Worm (Caenorhabditis elegans) whole organism, L3 larva: ENCODE measurements around the gene C52E4.7.

Experiments used
- R02D3.7 ChIP-seq: fragments of 150-350 bp; optimal IDR thresholded peaks from 2 replicates; lab custom pipeline; 2014; ENCODE audit warnings: missing biosample characterization, missing genetic modification characterization
- ZK546.5 ChIP-seq: sonication (generic microtip); optimal IDR thresholded peaks from 2 replicates; lab custom pipeline; 2017; ENCODE audit warnings: missing biosample characterization, missing genetic modification characterization
- ama-1 ChIP-seq: fragments of 150-350 bp; optimal IDR thresholded peaks from 2 replicates; lab custom pipeline; 2018
- ceh-16 ChIP-seq: sonication (generic microtip); optimal IDR thresholded peaks from 2 replicates; lab custom pipeline; 2017; ENCODE audit warnings: missing biosample characterization, missing genetic modification characterization
- ceh-28 ChIP-seq: fragments of 150-350 bp; optimal IDR thresholded peaks from 2 replicates; lab custom pipeline; 2014; ENCODE audit warnings: missing biosample characterization, missing genetic modification reagents, missing genetic modification characterization
- ceh-82 ChIP-seq: fragments of 150-350 bp; optimal IDR thresholded peaks from 2 replicates; lab custom pipeline; 2014; ENCODE audit warnings: missing biosample characterization, missing genetic modification characterization
- ceh-9 ChIP-seq: sonication (generic microtip); optimal IDR thresholded peaks from 2 replicates; lab custom pipeline; 2018; ENCODE audit warnings: missing biosample characterization, missing genetic modification characterization
- egl-27 ChIP-seq: sonication (generic microtip); optimal IDR thresholded peaks from 4 replicates; lab custom pipeline; 2017; ENCODE audit warnings: missing biosample characterization, missing genetic modification reagents, missing genetic modification characterization
- elt-2 ChIP-seq: sonication (generic microtip); optimal IDR thresholded peaks from 2 replicates; lab custom pipeline; 2016; ENCODE audit warnings: missing genetic modification reagents, mild to moderate bottlenecking, missing genetic modification characterization, missing compliant biosample characterization
- elt-3 ChIP-seq, 3 experiments: fragments of 150-350 bp in 1 of 3; sonication (generic microtip) in 2 of 3; optimal IDR thresholded peaks; 2 replicates in 2 of 3; 4 replicates in 1 of 3; lab custom pipeline; 2014 to 2017; ENCODE audit warnings: missing biosample characterization in 3 of 3, missing genetic modification characterization in 3 of 3
- eor-1 ChIP-seq, 2 experiments: fragments of 150-350 bp; optimal IDR thresholded peaks; 2 replicates each; lab custom pipeline; 2014 to 2018; ENCODE audit warnings: missing biosample characterization in 2 of 2, missing genetic modification characterization in 2 of 2
- fkh-10 ChIP-seq: sonication (generic microtip); optimal IDR thresholded peaks from 2 replicates; lab custom pipeline; 2017; ENCODE audit warnings: missing biosample characterization, missing genetic modification reagents, missing genetic modification characterization
- fkh-2 ChIP-seq: fragments of 150-350 bp; optimal IDR thresholded peaks from 2 replicates; lab custom pipeline; 2014; ENCODE audit warnings: missing biosample characterization, missing genetic modification reagents, missing genetic modification characterization
- fos-1 ChIP-seq: fragments of 150-350 bp; optimal IDR thresholded peaks from 2 replicates; lab custom pipeline; 2014; ENCODE audit warnings: missing biosample characterization, missing genetic modification characterization
- hmg-11 ChIP-seq: sonication (generic microtip); optimal IDR thresholded peaks from 2 replicates; lab custom pipeline; 2016; ENCODE audit warnings: missing genetic modification characterization, missing compliant biosample characterization
- lin-15B ChIP-seq: fragments of 150-350 bp; optimal IDR thresholded peaks from 2 replicates; lab custom pipeline; 2014; ENCODE audit warnings: missing biosample characterization, missing genetic modification characterization
- lin-39 ChIP-seq: fragments of 150-350 bp; optimal IDR thresholded peaks from 2 replicates; lab custom pipeline; 2018; ENCODE audit warnings: missing biosample characterization, missing genetic modification reagents, missing genetic modification characterization
- lsy-12 ChIP-seq: sonication (generic microtip); optimal IDR thresholded peaks from 2 replicates; lab custom pipeline; 2016; ENCODE audit warnings: mild to moderate bottlenecking, missing genetic modification characterization, missing compliant biosample characterization
- mdl-1 ChIP-seq: fragments of 150-350 bp; optimal IDR thresholded peaks from 2 replicates; lab custom pipeline; 2014; ENCODE audit warnings: missing biosample characterization, missing genetic modification characterization
- mml-1 ChIP-seq: fragments of 150-350 bp; sonication (generic microtip); optimal IDR thresholded peaks from 3 replicates; lab custom pipeline; 2014; ENCODE audit warnings: missing biosample characterization, missing genetic modification characterization
- nfya-1 ChIP-seq: sonication (generic microtip); optimal IDR thresholded peaks from 2 replicates; lab custom pipeline; 2017; ENCODE audit warnings: missing genetic modification characterization, mild to moderate bottlenecking, missing compliant biosample characterization, antibody characterized with exemption, moderate library complexity; ENCODE audit not compliant: insufficient read depth
- nhr-11 ChIP-seq: fragments of 150-350 bp; optimal IDR thresholded peaks from 2 replicates; lab custom pipeline; 2014; ENCODE audit warnings: missing biosample characterization, missing genetic modification characterization
- nhr-23 ChIP-seq: fragments of 150-350 bp; optimal IDR thresholded peaks from 2 replicates; lab custom pipeline; 2014; ENCODE audit warnings: missing biosample characterization, missing genetic modification reagents, missing genetic modification characterization
- nhr-28 ChIP-seq: fragments of 150-350 bp; optimal IDR thresholded peaks from 2 replicates; lab custom pipeline; 2014; ENCODE audit warnings: missing biosample characterization, missing genetic modification characterization
- nhr-76 ChIP-seq: fragments of 150-350 bp; sonication (generic microtip); optimal IDR thresholded peaks from 5 replicates; lab custom pipeline; 2014; ENCODE audit warnings: missing biosample characterization, missing genetic modification characterization
- nhr-77 ChIP-seq: fragments of 150-350 bp; optimal IDR thresholded peaks from 2 replicates; lab custom pipeline; 2014; ENCODE audit warnings: missing biosample characterization, missing genetic modification characterization
- pha-4 ChIP-seq: fragments of 150-350 bp; optimal IDR thresholded peaks from 2 replicates; lab custom pipeline; 2014; ENCODE audit warnings: missing biosample characterization, missing genetic modification reagents, missing genetic modification characterization
- pqm-1 ChIP-seq: fragments of 150-350 bp; optimal IDR thresholded peaks from 2 replicates; lab custom pipeline; 2017; ENCODE audit warnings: missing biosample characterization, missing genetic modification characterization, inconsistent platforms
- sea-2 ChIP-seq: fragments of 150-350 bp; sonication (generic microtip); optimal IDR thresholded peaks from 4 replicates; lab custom pipeline; 2014; ENCODE audit warnings: missing biosample characterization, missing genetic modification reagents, missing genetic modification characterization
- skn-1 ChIP-seq: fragments of 150-350 bp; optimal IDR thresholded peaks from 2 replicates; lab custom pipeline; 2014; ENCODE audit warnings: missing biosample characterization, missing genetic modification characterization
- snpc-4 ChIP-seq: fragments of 150-350 bp; optimal IDR thresholded peaks from 2 replicates; lab custom pipeline; 2014; ENCODE audit warnings: missing biosample characterization, missing genetic modification characterization
- tbx-2 ChIP-seq: sonication (generic microtip); optimal IDR thresholded peaks from 2 replicates; lab custom pipeline; 2016; ENCODE audit warnings: mild to moderate bottlenecking, missing genetic modification characterization, missing compliant biosample characterization
- unc-39 ChIP-seq: sonication (generic microtip); optimal IDR thresholded peaks from 4 replicates; lab custom pipeline; 2017; ENCODE audit warnings: missing biosample characterization, missing genetic modification characterization
- unc-62 ChIP-seq: fragments of 150-350 bp; sonication (generic microtip); optimal IDR thresholded peaks from 4 replicates; lab custom pipeline; 2014; ENCODE audit warnings: missing biosample characterization, missing genetic modification reagents, missing genetic modification characterization
- ztf-4 ChIP-seq: fragments of 150-350 bp; optimal IDR thresholded peaks from 2 replicates; lab custom pipeline; 2014; ENCODE audit warnings: missing biosample characterization, missing genetic modification characterization

Gene C52E4.7

ce11 chrV:11985384-11985783 lies 8.7 kb upstream of the C52E4.7 start, which contains the start of gene mans-2:
Gene mans-2, minus strand, starts transcription at chrV:11985484.
- TF ChIP-seq nfya-1 (tag; lab: Kevin White, UChicago) (no peak), nhr-28 (tag; lab: Kevin White, UChicago) (no peak), mml-1 (tag; lab: Kevin White, UChicago) (no peak), sea-2 (no peak), elt-2 (tag; lab: Kevin White, UChicago) (no peak), ceh-82 (tag; lab: Kevin White, UChicago) (no peak), tbx-2 (tag; lab: Kevin White, UChicago) (no peak), nhr-76 (tag; lab: Kevin White, UChicago) (no peak), hmg-11 (tag; lab: Kevin White, UChicago) (no peak), pha-4 (tag; lab: Kevin White, UChicago) (no peak), unc-39 (no peak), elt-3 (tag; optimal IDR thresholded peaks at IDR 0.05; lab: Kevin White, UChicago) (no peak)

- TF ChIP-seq lin-39 (no peak), ztf-4 (tag; lab: Kevin White, UChicago) (no peak), egl-27 (no peak), elt-3 (tag; optimal IDR thresholded peaks at IDR 0.05; lab: Kevin White, UChicago) (no peak), mdl-1 (tag; lab: Kevin White, UChicago) (no peak), nhr-77 (no peak), nhr-23 (peak; percentile 20), lsy-12 (tag; lab: Kevin White, UChicago) (no peak), ZK546.5 (tag; lab: Kevin White, UChicago) (no peak), ama-1 (no peak), R02D3.7 (no peak), nhr-76 (tag; lab: Kevin White, UChicago) (no peak), sea-2 (no peak), skn-1 (no peak), nhr-11 (no peak), pha-4 (tag; lab: Kevin White, UChicago) (no peak), lin-15B (tag; lab: Kevin White, UChicago) (no peak), fos-1 (tag; lab: Kevin White, UChicago) (no peak), fkh-10 (GFP tag; lab: Kevin White, UChicago) (peak; percentile 83), unc-62 (GFP tag; lab: Kevin White, UChicago) (no peak), elt-2 (tag; lab: Kevin White, UChicago) (peak; percentile 50), fkh-2 (tag; lab: Kevin White, UChicago) (no peak), pqm-1 (tag; lab: Kevin White, UChicago) (peak; percentile 37)
Measured at ce11 chrV:11986078-11986869, 7.8 kb upstream of the C52E4.7 start.

- TF ChIP-seq eor-1 (tag; optimal IDR thresholded peaks at IDR 0.05; lab: Kevin White, UChicago): no peak
- no peak for TF ChIP-seq ceh-9
- no peak for TF ChIP-seq ZK546.5 (tag; lab: Kevin White, UChicago)
- no peak for TF ChIP-seq elt-3 (tag; optimal IDR thresholded peaks at IDR 0.05; lab: Kevin White, UChicago)
Measured at ce11 chrV:11989861-11990260, 4.2 kb upstream of the C52E4.7 start.

ce11 chrV:11990511-11991127 lies 3.5 kb upstream of the C52E4.7 start:
- TF ChIP-seq ceh-16 (tag; lab: Kevin White, UChicago) (no peak), nfya-1 (tag; lab: Kevin White, UChicago) (no peak), fkh-10 (GFP tag; lab: Kevin White, UChicago) (peak; percentile 91), nhr-23 (no peak), pha-4 (tag; lab: Kevin White, UChicago) (peak; percentile 16), snpc-4 (tag; lab: Kevin White, UChicago) (no peak), ama-1 (peak; percentile 7), ceh-28 (tag; lab: Kevin White, UChicago) (no peak)
- TF ChIP-seq, all 47 proteins: peak for 3
